Fruit fly (Drosophila melanogaster): Measurements from ENCODE around the gene CG4678.

The CG4678 gene

DNA sequence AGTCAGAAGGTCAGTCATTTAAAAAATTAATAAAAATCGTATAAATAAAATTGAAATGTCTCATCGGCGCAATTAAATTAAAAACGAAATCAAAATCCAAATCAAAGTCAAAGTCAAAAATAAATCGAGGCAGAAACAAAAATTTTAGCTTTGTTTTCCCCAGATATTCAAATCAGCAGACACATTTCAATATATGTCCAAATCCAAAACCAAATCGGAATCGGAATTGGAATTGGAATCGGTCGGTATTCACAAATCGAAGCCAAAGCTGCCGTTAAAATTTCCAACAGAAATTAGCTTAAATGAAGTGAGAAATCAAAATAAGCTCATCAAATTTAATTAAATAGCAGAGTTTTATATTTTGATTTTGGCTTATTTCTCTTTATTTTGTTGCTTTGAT is 40.2 kb downstream of the CG4678 start:
- TF ChIP-seq noc (tag; optimal IDR thresholded peaks at IDR 0.05), result no peak

DNA sequence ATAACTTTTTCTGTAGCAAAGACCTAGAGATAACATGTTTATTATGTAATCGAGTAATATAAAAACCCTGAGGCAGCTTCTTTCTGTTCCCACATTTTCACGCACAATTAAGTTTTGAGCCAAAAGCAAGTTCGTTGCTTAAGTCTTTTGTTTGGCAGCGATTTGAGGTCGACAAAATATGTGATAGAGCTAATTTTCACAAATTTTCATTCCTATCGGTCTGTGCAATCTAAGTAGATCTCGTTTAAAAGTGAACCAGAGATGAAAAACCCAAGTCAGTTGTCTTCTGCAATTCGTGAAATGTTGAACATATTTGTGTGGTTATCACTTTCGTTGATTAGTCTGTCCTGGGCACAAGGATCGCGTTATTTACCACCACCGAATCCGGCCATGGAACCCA is 41.9 kb downstream of the CG4678 start, which contains the start of gene TwdlZ:
TSS of gene TwdlZ (plus strand) at position 301 of the 400 bp plus-strand sequence.
- no peak for TF ChIP-seq noc (tag; optimal IDR thresholded peaks at IDR 0.05)

DNA sequence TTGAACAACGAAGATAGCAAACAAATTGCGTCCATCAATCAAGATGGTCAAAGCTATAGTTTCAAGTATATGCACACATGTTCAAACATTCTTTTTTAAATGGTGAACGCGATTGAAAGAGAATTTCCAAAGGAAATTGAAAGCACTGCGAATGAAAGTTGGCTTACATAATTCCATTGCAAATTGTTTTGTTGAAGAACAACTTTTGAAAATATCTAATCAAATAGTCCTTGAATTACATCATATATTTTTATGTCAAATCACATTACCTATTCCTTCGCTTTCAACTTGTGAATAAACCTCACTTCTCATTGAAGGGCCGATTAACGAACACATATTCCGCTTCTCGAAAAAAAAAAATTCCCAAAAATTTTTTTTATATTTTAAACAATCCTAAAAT is 44.7 kb downstream of the CG4678 start, which contains the start of gene CG32568:
TSS of gene CG32568 (plus strand) at position 301 of the 400 bp plus-strand sequence.
- TF ChIP-seq noc (tag; optimal IDR thresholded peaks at IDR 0.05), result no peak

DNA sequence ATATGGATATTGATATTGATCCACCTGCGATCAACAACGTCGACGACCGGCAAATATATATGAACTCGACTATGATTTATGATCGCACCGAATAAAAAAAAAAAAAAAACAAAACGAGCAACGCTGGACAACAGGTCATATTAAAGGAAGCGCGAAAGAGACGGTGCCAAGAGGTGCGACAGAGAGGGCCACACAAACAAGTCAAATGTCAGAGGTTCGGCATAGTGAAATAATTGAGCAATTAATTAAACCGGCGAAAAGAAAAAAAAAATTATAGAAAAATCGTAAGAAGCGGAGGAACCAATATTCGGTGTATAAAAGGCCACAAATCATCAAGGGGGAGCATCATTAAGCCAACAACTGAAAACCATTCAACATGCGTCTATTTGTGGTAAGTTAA is 46.6 kb downstream of the CG4678 start, which contains the start of gene Twdlalpha:
TSS of gene Twdlalpha (plus strand) at position 301 of the 400 bp plus-strand sequence.
- no peak for TF ChIP-seq noc (tag; optimal IDR thresholded peaks at IDR 0.05)

DNA sequence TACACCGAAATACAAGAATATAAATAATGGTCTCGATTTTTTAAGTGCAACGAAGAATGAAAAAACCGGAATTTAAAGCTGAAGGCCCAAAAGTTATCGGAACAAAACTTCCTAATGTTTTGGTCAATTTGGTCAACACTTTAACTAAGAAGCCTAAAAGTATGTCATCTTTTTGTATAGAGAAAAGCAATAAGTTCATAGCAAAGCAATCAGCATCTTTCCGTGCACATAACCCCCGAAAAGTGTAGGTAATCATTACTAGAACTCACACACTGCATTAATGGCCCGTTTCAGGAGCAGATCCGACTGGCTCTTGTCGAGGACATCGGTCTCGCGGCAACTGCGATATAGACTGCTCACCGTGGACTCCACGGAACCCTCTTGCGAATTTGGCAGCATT is 48.4 kb downstream of the CG4678 start:
- TF ChIP-seq noc (tag; optimal IDR thresholded peaks at IDR 0.05), result no peak

DNA sequence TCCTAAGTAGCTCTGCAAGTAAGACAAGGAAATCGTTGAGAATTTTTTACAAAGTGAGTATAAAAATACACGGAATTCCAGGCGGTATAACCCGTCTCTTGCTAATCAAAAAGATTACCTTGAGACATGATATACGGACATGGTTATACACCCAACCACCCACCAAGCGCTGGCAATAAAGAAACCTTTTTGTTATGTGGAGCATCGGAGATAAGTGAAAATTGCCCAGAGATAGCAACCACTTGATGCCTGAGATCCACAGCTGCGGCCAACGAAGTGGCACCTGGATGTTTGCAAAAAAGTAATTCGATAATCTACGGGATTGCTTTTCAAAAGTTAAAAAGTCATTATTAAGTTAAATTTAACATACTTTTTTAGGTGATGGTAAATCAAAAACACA is 50.0 kb downstream of the CG4678 start:
- TF ChIP-seq noc (tag; optimal IDR thresholded peaks at IDR 0.05), result no peak

DNA sequence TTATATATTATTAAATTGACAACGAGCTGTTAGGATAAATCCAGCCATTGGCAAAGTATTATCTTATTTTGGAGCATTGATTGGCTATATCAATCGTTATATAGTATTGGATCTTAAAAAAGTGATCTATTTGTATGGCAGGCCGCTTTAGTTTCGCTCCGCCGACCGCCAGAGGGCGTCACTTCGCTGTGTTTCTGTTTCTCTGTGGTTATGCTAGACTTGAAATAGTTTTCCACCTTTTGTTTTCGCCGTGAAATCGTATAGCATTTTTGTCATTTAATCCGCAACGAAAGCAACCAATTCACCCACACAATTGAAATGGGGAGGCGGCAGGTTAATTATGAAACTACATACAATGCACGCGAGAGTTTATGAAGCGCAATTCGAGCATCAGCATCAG is 50.9 kb downstream of the CG4678 start:
- no peak for TF ChIP-seq noc (tag; optimal IDR thresholded peaks at IDR 0.05)

DNA sequence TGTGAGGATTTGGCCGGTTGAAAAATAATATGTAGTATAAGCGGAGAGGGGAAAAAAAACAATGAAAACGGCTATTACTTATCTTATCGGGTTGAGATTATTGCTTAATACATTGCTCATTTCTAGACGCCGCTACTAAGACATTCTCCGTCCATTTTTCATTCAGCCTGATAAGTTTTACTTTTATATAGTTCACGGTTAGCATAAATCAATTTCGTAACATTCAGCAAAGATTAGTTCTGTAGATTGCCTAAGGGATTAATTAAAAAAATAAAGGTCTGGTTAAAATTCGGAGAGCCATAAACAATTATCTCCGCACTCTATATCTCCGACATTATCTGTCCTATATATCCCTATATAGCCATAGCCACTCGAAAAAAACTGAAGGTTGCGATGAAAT is 51.5 kb downstream of the CG4678 start:
- peak; percentile 85 for TF ChIP-seq noc (tag; optimal IDR thresholded peaks at IDR 0.05)

DNA sequence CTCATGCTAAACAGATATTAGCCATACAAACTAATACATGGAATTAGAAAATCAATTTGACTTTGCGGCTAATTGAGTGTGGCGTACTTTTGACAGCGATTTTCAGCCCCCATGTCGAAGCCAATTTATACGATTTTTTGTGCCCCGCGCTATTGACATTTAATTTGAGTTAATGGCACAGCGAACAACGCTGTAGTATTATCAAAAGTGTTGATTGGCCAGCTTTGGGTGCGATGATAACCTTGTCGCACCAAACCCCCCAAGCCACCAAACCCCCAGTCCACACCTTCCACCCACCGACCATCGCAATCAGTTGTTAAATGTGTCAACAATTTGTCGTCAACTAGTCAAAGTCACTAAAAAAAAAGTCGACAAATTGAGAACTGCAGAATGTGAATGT is 53.4 kb downstream of the CG4678 start:
- TF ChIP-seq noc (tag; optimal IDR thresholded peaks at IDR 0.05), result peak; percentile 68

DNA sequence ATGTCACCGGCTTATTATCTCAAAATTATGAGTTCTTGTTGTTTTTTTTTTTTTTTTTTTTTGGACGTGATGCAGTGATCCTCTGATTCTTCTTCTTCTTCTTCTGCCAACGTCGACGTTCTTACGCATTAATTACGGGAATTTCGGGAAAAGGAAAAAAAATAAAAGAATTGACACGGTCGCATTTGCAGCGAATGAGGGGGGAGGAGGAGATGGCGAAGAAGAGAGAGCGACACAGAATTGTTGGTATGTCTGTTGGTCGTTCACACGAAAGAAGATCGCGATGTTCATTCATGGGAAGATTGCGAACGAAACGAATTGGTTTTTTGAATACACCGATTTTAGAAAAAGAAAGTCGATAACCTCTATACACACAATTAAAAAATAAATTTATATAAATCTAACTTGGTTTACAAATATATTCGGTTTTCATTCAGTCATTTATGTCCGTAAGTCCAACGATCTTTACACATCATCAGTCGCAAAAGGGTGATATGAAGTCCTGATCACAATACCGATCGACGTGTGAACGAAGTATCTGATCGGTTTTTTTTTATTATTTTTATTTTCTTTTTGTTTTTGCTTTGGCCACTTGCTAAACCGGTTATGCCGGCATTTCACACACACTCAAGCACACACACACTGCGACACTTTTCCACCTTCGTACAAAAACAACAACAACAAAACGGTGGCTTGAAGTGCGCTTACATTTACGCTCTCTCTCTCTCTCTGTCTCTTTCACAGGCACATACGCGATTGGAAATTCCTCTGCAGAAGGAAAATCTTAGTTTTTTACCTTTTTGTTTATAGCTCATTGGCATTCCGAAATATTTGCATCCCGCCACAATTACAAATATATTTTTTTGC is 55.0 kb downstream of the CG4678 start:
- peak; percentile 82 for TF ChIP-seq noc (tag; optimal IDR thresholded peaks at IDR 0.05)

DNA sequence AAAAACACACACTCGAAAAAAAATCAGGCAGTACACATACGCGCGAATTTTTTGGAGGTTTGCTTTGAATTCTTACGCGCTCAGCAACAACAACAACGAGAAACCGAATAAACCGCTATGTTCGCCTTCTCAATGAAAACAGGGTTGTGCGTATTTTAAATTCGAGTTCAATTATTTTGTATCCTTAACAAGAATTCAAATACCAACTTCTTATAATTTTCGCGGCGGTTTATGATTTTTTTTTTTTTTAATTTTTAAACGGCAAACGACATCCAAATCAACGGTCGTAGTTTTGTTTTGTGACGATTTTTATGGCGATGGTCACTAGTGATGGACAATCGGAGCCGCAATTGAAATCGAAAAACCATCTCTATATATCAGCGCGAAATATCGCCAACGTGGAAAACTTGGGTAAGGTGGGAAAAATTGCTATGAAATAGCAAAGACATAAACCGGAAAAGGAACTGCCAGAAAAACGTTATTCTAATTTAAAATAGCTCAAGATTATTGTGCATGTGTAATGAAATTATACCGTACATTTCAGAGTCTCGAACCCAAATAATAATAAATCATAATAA is 55.7 kb downstream of the CG4678 start, which contains the start of gene goe:
TSS of gene goe (minus strand) at position 332 of the 578 bp plus-strand sequence.
- peak; percentile 56 for TF ChIP-seq noc (tag; optimal IDR thresholded peaks at IDR 0.05)

DNA sequence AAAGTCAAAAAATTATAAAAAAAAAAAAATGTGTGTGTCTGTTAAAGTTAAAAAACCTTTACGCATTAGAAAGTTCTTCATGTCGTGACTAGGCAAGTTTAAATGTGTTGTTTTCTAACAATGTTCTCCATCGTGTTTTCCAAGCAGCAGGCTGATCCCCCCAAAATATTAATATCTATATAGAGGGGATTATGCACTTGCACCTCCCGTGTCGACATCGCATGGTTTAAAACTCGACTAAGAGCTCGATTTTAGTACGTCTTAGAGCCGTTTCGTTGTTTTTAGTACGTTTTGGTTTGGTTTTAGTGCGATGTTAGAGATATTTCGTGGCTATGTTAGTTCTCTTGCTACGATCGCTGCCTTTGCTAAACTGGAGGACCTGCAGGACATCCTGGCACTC is 57.1 kb downstream of the CG4678 start:
- no peak for TF ChIP-seq noc (tag; optimal IDR thresholded peaks at IDR 0.05)

DNA sequence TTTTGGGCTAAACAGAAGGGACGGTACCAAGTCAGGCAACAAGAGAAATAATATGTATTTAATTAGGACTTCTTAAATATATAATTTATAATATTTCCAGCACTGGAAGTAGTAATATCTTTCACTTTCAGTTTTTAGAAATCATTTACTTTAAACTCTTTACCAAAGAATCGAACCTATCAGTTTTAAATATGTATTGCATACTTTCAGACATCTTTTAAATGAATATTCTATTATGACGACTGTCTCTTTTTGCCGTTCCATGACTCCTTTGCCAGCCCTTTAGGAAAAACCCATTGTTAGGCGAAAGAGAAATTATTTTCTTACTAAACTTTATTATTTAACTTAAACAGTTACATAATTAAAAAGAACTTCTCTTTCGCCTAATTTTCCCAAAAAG is 61.7 kb downstream of the CG4678 start:
- TF ChIP-seq noc (tag; optimal IDR thresholded peaks at IDR 0.05), result no peak

DNA sequence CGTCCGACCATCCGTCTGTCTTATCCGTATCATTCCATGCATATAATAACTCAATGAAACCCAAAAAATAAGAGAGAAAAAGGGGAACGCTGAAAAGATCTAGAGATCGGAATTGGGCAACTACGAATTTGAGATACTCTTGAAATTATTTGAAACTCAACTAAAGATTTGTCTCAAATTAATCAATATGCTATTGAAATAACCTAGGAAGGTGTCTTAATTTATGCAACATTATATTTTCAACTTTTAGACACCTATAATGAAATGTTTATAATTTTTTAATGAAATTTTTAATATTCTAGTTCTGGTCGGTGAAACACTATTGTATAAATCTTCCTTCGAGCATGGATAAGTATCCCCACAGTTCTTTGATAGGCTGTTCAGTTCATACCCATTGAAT is 64.6 kb downstream of the CG4678 start:
- TF ChIP-seq noc (tag; optimal IDR thresholded peaks at IDR 0.05), result no peak
